Worm (Caenorhabditis elegans) whole organism, mixed stage, embryonic: ENCODE data around the gene ZK1010.8.

Experiments used
- cnd-1 ChIP-seq: fragments of 200-800 bp; sonication (Bioruptor generic); optimal IDR thresholded peaks from 2 replicates; lab custom pipeline; 2018; ENCODE audit warnings: mild to moderate bottlenecking, missing genetic modification characterization, missing compliant biosample characterization
- elt-1 ChIP-seq: sonication (generic microtip); optimal IDR thresholded peaks from 2 replicates; lab custom pipeline; 2017; ENCODE audit warnings: missing genetic modification characterization, mild to moderate bottlenecking, missing compliant biosample characterization, antibody characterized with exemption, moderate library complexity, borderline replicate concordance; ENCODE audit not compliant: insufficient read depth
- elt-3 ChIP-seq: fragments of 150-350 bp; optimal IDR thresholded peaks from 2 replicates; lab custom pipeline; 2014; ENCODE audit warnings: missing biosample characterization, missing genetic modification characterization
- ham-2 ChIP-seq: fragments of 200-800 bp; sonication (Bioruptor generic); optimal IDR thresholded peaks from 2 replicates; lab custom pipeline; 2018; ENCODE audit warnings: mild to moderate bottlenecking, missing genetic modification characterization, missing compliant biosample characterization
- lsy-2 ChIP-seq: fragments of 150-350 bp; optimal IDR thresholded peaks from 2 replicates; lab custom pipeline; 2014; ENCODE audit warnings: missing biosample characterization, missing genetic modification characterization
- mab-5 ChIP-seq: fragments of 150-350 bp; optimal IDR thresholded peaks from 2 replicates; lab custom pipeline; 2014; ENCODE audit warnings: missing biosample characterization, missing genetic modification characterization
- nhr-12 ChIP-seq: fragments of 150-350 bp; optimal IDR thresholded peaks from 2 replicates; lab custom pipeline; 2014; ENCODE audit warnings: missing biosample characterization, missing genetic modification characterization
- snpc-4 ChIP-seq: fragments of 150-350 bp; optimal IDR thresholded peaks from 2 replicates; lab custom pipeline; 2014; ENCODE audit warnings: missing biosample characterization, missing genetic modification characterization
- unc-39 ChIP-seq: fragments of 150-350 bp; optimal IDR thresholded peaks from 2 replicates; lab custom pipeline; 2014; ENCODE audit warnings: missing biosample characterization, missing genetic modification characterization
- ztf-11 ChIP-seq: fragments of 150-350 bp; optimal IDR thresholded peaks from 2 replicates; lab custom pipeline; 2014; ENCODE audit warnings: missing biosample characterization, missing genetic modification characterization

- TF ChIP-seq elt-1 (tag; lab: Kevin White, UChicago) (no peak), ztf-11 (no peak), mab-5 (tag; lab: Kevin White, UChicago) (no peak), snpc-4 (tag; lab: Kevin White, UChicago) (no peak), unc-39 (tag; lab: Kevin White, UChicago) (no peak), ham-2 (GFP tag; lab: Kevin White, UChicago) (no peak), nhr-12 (tag; lab: Kevin White, UChicago) (no peak), lsy-2 (tag; lab: Kevin White, UChicago) (no peak), elt-3 (no peak), cnd-1 (tag; lab: Kevin White, UChicago) (no peak)
These were observed at the start of gene ZK1010.8 for ce11 chrIII:13000457-13000856.
